Fruit fly (Drosophila melanogaster) whole organism, embryonic: ENCODE results near the gene natalisin.
A peak's percentile ranks its signal among the peaks of the same experiment; 100 is the strongest.

Experiments used
- Antp ChIP-seq: fragments of 200-800 bp; sonication (Bioruptor generic); optimal IDR thresholded peaks from 3 replicates; lab custom pipeline; 2016; ENCODE audit warnings: missing biosample characterization, missing genetic modification characterization
- C15 ChIP-seq: fragments of 200-800 bp; sonication (Bioruptor generic); IDR thresholded peaks from 3 replicates; pipeline ENCODE4 v1.3.6; 2022; ENCODE audit warnings: missing biosample characterization, missing genetic modification characterization
- CG10267 ChIP-seq: fragments of 200-800 bp; sonication (Bioruptor generic); optimal IDR thresholded peaks from 2 replicates; lab custom pipeline; 2018; ENCODE audit warnings: missing biosample characterization, mild to moderate bottlenecking, missing genetic modification characterization, moderate library complexity
- CG11504 ChIP-seq: fragments of 200-800 bp; sonication (Bioruptor generic); optimal IDR thresholded peaks from 3 replicates; lab custom pipeline; 2019; ENCODE audit warnings: missing biosample characterization, mild to moderate bottlenecking, missing genetic modification characterization, moderate library complexity
- CG13424 ChIP-seq: fragments of 200-800 bp; sonication (Bioruptor generic); optimal IDR thresholded peaks from 2 replicates; lab custom pipeline; 2019; ENCODE audit warnings: missing biosample characterization, mild to moderate bottlenecking, missing genetic modification characterization, moderate library complexity
- CG13894 ChIP-seq: fragments of 200-800 bp; sonication (Bioruptor generic); optimal IDR thresholded peaks from 3 replicates; lab custom pipeline; 2018; ENCODE audit warnings: missing biosample characterization, mild to moderate bottlenecking, missing genetic modification characterization, moderate library complexity
- CG14441 ChIP-seq: fragments of 200-800 bp; sonication (Bioruptor generic); IDR thresholded peaks from 2 replicates; pipeline ENCODE4 v1.3.6; 2022; ENCODE audit warnings: missing biosample characterization, missing genetic modification characterization
- CG30403 ChIP-seq: fragments of 200-800 bp; sonication (Bioruptor generic); optimal IDR thresholded peaks from 3 replicates; lab custom pipeline; 2016; ENCODE audit warnings: missing biosample characterization, missing genetic modification characterization
- CG31388 ChIP-seq: fragments of 200-800 bp; sonication (Bioruptor generic); optimal IDR thresholded peaks from 2 replicates; lab custom pipeline; 2016; ENCODE audit warnings: missing biosample characterization, missing genetic modification characterization
- CG31441 ChIP-seq: fragments of 200-800 bp; sonication (Bioruptor generic); IDR thresholded peaks from 2 replicates; pipeline ENCODE4 v1.3.6; 2022; ENCODE audit warnings: missing biosample characterization, missing genetic modification characterization
- CG32532 ChIP-seq: fragments of 200-800 bp; sonication (Bioruptor generic); IDR thresholded peaks from 2 replicates; pipeline ENCODE4 v1.3.6; 2022; ENCODE audit warnings: missing biosample characterization, missing genetic modification characterization
- CG3995 ChIP-seq: fragments of 200-800 bp; sonication (Bioruptor generic); optimal IDR thresholded peaks from 3 replicates; lab custom pipeline; 2016; ENCODE audit warnings: missing biosample characterization, missing genetic modification characterization
- CG6254 ChIP-seq: fragments of 200-800 bp; sonication (Bioruptor generic); optimal IDR thresholded peaks from 3 replicates; lab custom pipeline; 2017; ENCODE audit warnings: mild to moderate bottlenecking, missing biosample characterization, missing genetic modification reagents, missing genetic modification characterization
- CG6272 ChIP-seq: fragments of 200-800 bp; sonication (Bioruptor generic); IDR thresholded peaks from 2 replicates; pipeline ENCODE4 v1.3.6; 2022; ENCODE audit warnings: missing biosample characterization, missing genetic modification characterization
- CG6791 ChIP-seq: fragments of 200-800 bp; sonication (Bioruptor generic); IDR thresholded peaks from 3 replicates; pipeline ENCODE4 v1.3.6; 2022; ENCODE audit warnings: missing biosample characterization, missing genetic modification characterization; ENCODE audit not compliant: partially characterized antibody
- CG8089 ChIP-seq: fragments of 200-800 bp; sonication (Bioruptor generic); optimal IDR thresholded peaks from 3 replicates; lab custom pipeline; 2016; ENCODE audit warnings: missing biosample characterization, missing genetic modification characterization
- CG8359 ChIP-seq: fragments of 200-800 bp; sonication (Bioruptor generic); optimal IDR thresholded peaks from 2 replicates; lab custom pipeline; 2017; ENCODE audit warnings: missing biosample characterization, mild to moderate bottlenecking, missing genetic modification characterization, borderline replicate concordance
- CG9437 ChIP-seq: fragments of 200-800 bp; sonication (Bioruptor generic); optimal IDR thresholded peaks from 2 replicates; lab custom pipeline; 2018; ENCODE audit warnings: missing biosample characterization, mild to moderate bottlenecking, missing genetic modification characterization
- Chrac-16 ChIP-seq: fragments of 200-800 bp; sonication (Bioruptor generic); optimal IDR thresholded peaks from 3 replicates; lab custom pipeline; 2016; ENCODE audit warnings: missing biosample characterization, missing genetic modification characterization
- CoRest ChIP-seq: fragments of 200-800 bp; sonication (Bioruptor generic); optimal IDR thresholded peaks from 3 replicates; lab custom pipeline; 2018; ENCODE audit warnings: missing biosample characterization, mild to moderate bottlenecking, missing genetic modification characterization, moderate library complexity
- Eip74EF ChIP-seq, 2 experiments: fragments of 200-800 bp in 1 of 2; fragments of >200 bp in 1 of 2; sonication (Bioruptor generic) in 1 of 2; optimal IDR thresholded peaks; 2 replicates each; lab custom pipeline; 2017 to 2019; ENCODE audit warnings: missing biosample characterization in 2 of 2, missing genetic modification characterization in 2 of 2, mild to moderate bottlenecking in 1 of 2, moderate library complexity in 1 of 2
- Ets65A ChIP-seq: fragments of 200-800 bp; sonication (Bioruptor generic); peaks from one replicate; lab custom pipeline; 2016; ENCODE audit warnings: missing biosample characterization, missing genetic modification characterization
- Hr39 ChIP-seq: fragments of >200 bp; optimal IDR thresholded peaks from 2 replicates; lab custom pipeline; 2017
- MBD-R2 ChIP-seq: fragments of 200-800 bp; sonication (Bioruptor generic); IDR thresholded peaks from 2 replicates; pipeline ENCODE4 v1.3.6; 2022; ENCODE audit warnings: missing biosample characterization, missing genetic modification characterization
- Neu2 ChIP-seq: fragments of 200-800 bp; sonication (Bioruptor generic); optimal IDR thresholded peaks from 3 replicates; lab custom pipeline; 2016; ENCODE audit warnings: missing biosample characterization, missing genetic modification characterization, borderline replicate concordance
- Oaz ChIP-seq: fragments of 200-800 bp; sonication (Bioruptor generic); IDR thresholded peaks from 2 replicates; pipeline ENCODE4 v1.3.6; 2022; ENCODE audit warnings: missing biosample characterization, missing genetic modification characterization
- Oli ChIP-seq: fragments of 200-800 bp; sonication (Bioruptor generic); optimal IDR thresholded peaks from 2 replicates; lab custom pipeline; 2018; ENCODE audit warnings: missing biosample characterization, mild to moderate bottlenecking, missing genetic modification characterization, moderate library complexity
- Ravus ChIP-seq: fragments of 200-800 bp; sonication (Bioruptor generic); IDR thresholded peaks from 2 replicates; pipeline ENCODE4 v1.3.6; 2022; ENCODE audit warnings: missing biosample characterization, missing genetic modification characterization
- Sin3A ChIP-seq: fragments of >200 bp; optimal IDR thresholded peaks from 2 replicates; lab custom pipeline; 2018
- Six4 ChIP-seq: fragments of 200-800 bp; sonication (Bioruptor generic); optimal IDR thresholded peaks from 2 replicates; lab custom pipeline; 2016; ENCODE audit warnings: missing biosample characterization, missing genetic modification characterization
- abd-A ChIP-seq: fragments of 200-800 bp; sonication (Bioruptor generic); optimal IDR thresholded peaks from 3 replicates; lab custom pipeline; 2019; ENCODE audit warnings: missing biosample characterization, mild to moderate bottlenecking, missing genetic modification characterization, moderate library complexity
- bcd ChIP-seq: fragments of 200-800 bp; sonication (Bioruptor generic); optimal IDR thresholded peaks from 2 replicates; lab custom pipeline; 2017; ENCODE audit warnings: missing biosample characterization, mild to moderate bottlenecking, missing genetic modification characterization
- bsh ChIP-seq, 2 experiments: fragments of 200-800 bp; sonication (Bioruptor generic); optimal IDR thresholded peaks; 2 replicates each; lab custom pipeline; 2017 to 2018; ENCODE audit warnings: mild to moderate bottlenecking in 2 of 2, missing biosample characterization in 2 of 2, missing genetic modification characterization in 2 of 2, moderate library complexity in 1 of 2
- eve ChIP-seq, 2 experiments: fragments of >200 bp; optimal IDR thresholded peaks; 2 replicates each; lab custom pipeline; 2017; ENCODE audit warnings: missing biosample characterization in 2 of 2, missing genetic modification characterization in 2 of 2
- fru ChIP-seq: fragments of >200 bp; optimal IDR thresholded peaks from 2 replicates; lab custom pipeline; 2017
- gfzf ChIP-seq: fragments of 200-800 bp; sonication (Bioruptor generic); optimal IDR thresholded peaks from 2 replicates; lab custom pipeline; 2016; ENCODE audit warnings: missing biosample characterization, mild to moderate bottlenecking, missing genetic modification characterization, moderate library complexity
- gsb ChIP-seq: fragments of 200-800 bp; sonication (Bioruptor generic); IDR thresholded peaks from 2 replicates; pipeline ENCODE4 v1.3.6; 2022; ENCODE audit warnings: missing biosample characterization, missing genetic modification characterization
- nerfin-2 ChIP-seq: fragments of 200-800 bp; sonication (Bioruptor generic); IDR thresholded peaks from 2 replicates; pipeline ENCODE4 v1.3.6; 2022; ENCODE audit warnings: missing biosample characterization, missing genetic modification characterization; ENCODE audit not compliant: partially characterized antibody
- nmo ChIP-seq: fragments of 200-800 bp; sonication (Bioruptor generic); optimal IDR thresholded peaks from 2 replicates; lab custom pipeline; 2018; ENCODE audit warnings: missing biosample characterization, mild to moderate bottlenecking, missing genetic modification characterization, moderate library complexity
- nom ChIP-seq: fragments of 200-800 bp; sonication (Bioruptor generic); optimal IDR thresholded peaks from 2 replicates; lab custom pipeline; 2017; ENCODE audit warnings: missing biosample characterization, missing genetic modification characterization, mild to moderate bottlenecking, moderate library complexity, missing genetic modification reagents
- odd ChIP-seq: fragments of 200-800 bp; sonication (Bioruptor generic); optimal IDR thresholded peaks from 2 replicates; lab custom pipeline; 2017; ENCODE audit warnings: missing biosample characterization, mild to moderate bottlenecking, missing genetic modification characterization
- ranshi ChIP-seq: fragments of 200-800 bp; sonication (Bioruptor generic); IDR thresholded peaks from 2 replicates; pipeline ENCODE4 v1.3.6; 2022; ENCODE audit warnings: missing biosample characterization, missing genetic modification characterization
- scrt ChIP-seq: fragments of 200-800 bp; sonication (Bioruptor generic); optimal IDR thresholded peaks from 2 replicates; lab custom pipeline; 2018; ENCODE audit warnings: missing biosample characterization, mild to moderate bottlenecking, missing genetic modification characterization, moderate library complexity
- sd ChIP-seq: fragments of 200-800 bp; sonication (Bioruptor generic); optimal IDR thresholded peaks from 3 replicates; lab custom pipeline; 2018; ENCODE audit warnings: missing biosample characterization, mild to moderate bottlenecking, missing genetic modification characterization, moderate library complexity
- sens ChIP-seq: fragments of 200-800 bp; sonication (Bioruptor generic); peaks from one replicate; lab custom pipeline; 2016; ENCODE audit warnings: missing biosample characterization, missing genetic modification characterization
- sim ChIP-seq: fragments of 200-800 bp; sonication (Bioruptor generic); IDR thresholded peaks from 2 replicates; pipeline ENCODE4 v1.3.6; 2022; ENCODE audit warnings: missing biosample characterization, missing genetic modification characterization
- sna ChIP-seq: fragments of 200-800 bp; sonication (Bioruptor generic); IDR thresholded peaks from 2 replicates; pipeline ENCODE4 v1.3.6; 2022; ENCODE audit warnings: missing biosample characterization, missing genetic modification characterization; ENCODE audit not compliant: partially characterized antibody
- tup ChIP-seq: fragments of 200-800 bp; sonication (Bioruptor generic); optimal IDR thresholded peaks from 2 replicates; lab custom pipeline; 2016; ENCODE audit warnings: missing biosample characterization, mild to moderate bottlenecking, missing genetic modification characterization, moderate library complexity
- vvl ChIP-seq: fragments of 200-800 bp; sonication (Bioruptor generic); IDR thresholded peaks from 2 replicates; pipeline ENCODE4 v1.3.6; 2022; ENCODE audit warnings: missing biosample characterization, missing genetic modification characterization

natalisin gene

DNA sequence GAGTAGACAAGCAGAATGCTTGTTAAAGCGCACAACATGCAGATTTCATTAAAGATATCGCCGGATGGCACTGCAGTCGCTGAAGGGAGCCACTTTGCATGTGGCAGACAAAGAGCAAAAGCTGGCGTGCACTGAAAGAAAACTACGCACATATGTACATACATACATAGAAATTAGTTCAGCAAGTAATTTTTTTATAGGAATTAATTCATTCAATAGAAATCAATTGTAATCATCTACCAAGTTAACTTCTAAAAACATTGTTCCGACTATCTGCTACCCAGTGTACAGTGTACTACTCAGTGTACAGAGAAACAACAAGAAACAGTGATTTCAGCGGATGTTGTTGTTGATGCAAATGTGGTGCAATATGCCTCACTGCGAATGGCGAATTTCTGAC is 30.9 kb downstream of the natalisin start (continued):
- TF ChIP-seq CG32532 (GFP tag; lab: Robert Waterston, UW): no peak
- no peak for TF ChIP-seq CG13424 (tag; lab: Kevin White, UChicago)
- no peak for TF ChIP-seq nmo (GFP tag; lab: Kevin White, UChicago)
- no peak for TF ChIP-seq sna (GFP tag; lab: Robert Waterston, UW)
- TF ChIP-seq odd (GFP tag; lab: Kevin White, UChicago): no peak
- no peak for TF ChIP-seq Oli (tag; lab: Kevin White, UChicago)
- no peak for TF ChIP-seq CG14441 (GFP tag; lab: Robert Waterston, UW)
- TF ChIP-seq Neu2 (GFP tag; lab: Kevin White, UChicago): no peak
- TF ChIP-seq CG9437: no peak
- no peak for TF ChIP-seq Hr39 (lab: Kevin White, UChicago)
- no peak for TF ChIP-seq bcd (GFP tag; lab: Kevin White, UChicago)
- TF ChIP-seq tup (GFP tag; lab: Kevin White, UChicago): no peak
- TF ChIP-seq CG6272 (GFP tag; lab: Robert Waterston, UW): no peak
- TF ChIP-seq eve (GFP tag; optimal IDR thresholded peaks at IDR 0.05; lab: Kevin White, UChicago): no peak
- TF ChIP-seq sens (GFP tag; lab: Kevin White, UChicago): peak; percentile 8
- TF ChIP-seq nerfin-2: 0 out of 2 replicates have a peak, but pooled peaks have one; percentile 33
- TF ChIP-seq nom (GFP tag; lab: Kevin White, UChicago): peak; percentile 62
- no peak for TF ChIP-seq MBD-R2 (GFP tag; lab: Robert Waterston, UW)
- TF ChIP-seq gfzf (GFP tag; lab: Kevin White, UChicago): no peak
- no peak for TF ChIP-seq gsb
- TF ChIP-seq CG6791 (GFP tag; lab: Robert Waterston, UW): 0 out of 3 replicates have a peak, but pooled peaks have one; percentile 33
- no peak for TF ChIP-seq CG13894 (tag; lab: Kevin White, UChicago)
- no peak for TF ChIP-seq CG8089 (GFP tag; lab: Kevin White, UChicago)
- TF ChIP-seq bsh (GFP tag; optimal IDR thresholded peaks at IDR 0.05; lab: Kevin White, UChicago): peak in 1 of 2 experiments; percentile 77
- TF ChIP-seq CG31388 (GFP tag; lab: Kevin White, UChicago): no peak
- no peak for TF ChIP-seq CG10267 (tag; lab: Kevin White, UChicago)
- no peak for TF ChIP-seq CG8359 (GFP tag; lab: Kevin White, UChicago)
- no peak for TF ChIP-seq Oaz (GFP tag; lab: Robert Waterston, UW)
- TF ChIP-seq, all 482 proteins: peak for 8

dm6 chr3R:14451050-14451914 is 32.9 kb downstream of the natalisin start:
- peak; percentile 83 for TF ChIP-seq sd (tag; lab: Kevin White, UChicago)
- TF ChIP-seq CG11504 (tag; lab: Kevin White, UChicago): peak; percentile 61
- no peak for TF ChIP-seq CG6254
- TF ChIP-seq scrt (GFP tag; lab: Kevin White, UChicago): no peak
- no peak for TF ChIP-seq Chrac-16 (GFP tag; lab: Kevin White, UChicago)
- TF ChIP-seq C15: no peak
- no peak for TF ChIP-seq sim (GFP tag; lab: Robert Waterston, UW)
- TF ChIP-seq Sin3A (lab: Kevin White, UChicago): no peak
- TF ChIP-seq fru (lab: Kevin White, UChicago): no peak
- no peak for TF ChIP-seq nom (GFP tag; lab: Kevin White, UChicago)
- no peak for TF ChIP-seq ranshi (GFP tag; lab: Robert Waterston, UW)
- TF ChIP-seq CG30403 (GFP tag; lab: Kevin White, UChicago): no peak
- TF ChIP-seq Ravus (GFP tag; lab: Robert Waterston, UW): no peak
- TF ChIP-seq Ets65A (GFP tag; lab: Kevin White, UChicago): peak; percentile 62
- peak; percentile 0 for TF ChIP-seq abd-A (tag; lab: Kevin White, UChicago)
- TF ChIP-seq CG31441 (GFP tag; lab: Robert Waterston, UW): no peak
- TF ChIP-seq vvl (GFP tag; lab: Robert Waterston, UW): peak; percentile 47
- no peak for TF ChIP-seq CoRest (tag; lab: Kevin White, UChicago)
- no peak for TF ChIP-seq Six4 (GFP tag; lab: Kevin White, UChicago)
- peak; percentile 53 for TF ChIP-seq CG3995 (GFP tag; lab: Kevin White, UChicago)
- TF ChIP-seq Eip74EF (GFP tag; optimal IDR thresholded peaks at IDR 0.05; lab: Kevin White, UChicago): no peak
- TF ChIP-seq Antp: no peak
- no peak for TF ChIP-seq CG8359 (GFP tag; lab: Kevin White, UChicago)
